Worm (Caenorhabditis elegans): Measurements from ENCODE around the gene sdz-5.
A peak's percentile ranks its signal among the peaks of the same experiment; 100 is the strongest.

Gene sdz-5

DNA sequence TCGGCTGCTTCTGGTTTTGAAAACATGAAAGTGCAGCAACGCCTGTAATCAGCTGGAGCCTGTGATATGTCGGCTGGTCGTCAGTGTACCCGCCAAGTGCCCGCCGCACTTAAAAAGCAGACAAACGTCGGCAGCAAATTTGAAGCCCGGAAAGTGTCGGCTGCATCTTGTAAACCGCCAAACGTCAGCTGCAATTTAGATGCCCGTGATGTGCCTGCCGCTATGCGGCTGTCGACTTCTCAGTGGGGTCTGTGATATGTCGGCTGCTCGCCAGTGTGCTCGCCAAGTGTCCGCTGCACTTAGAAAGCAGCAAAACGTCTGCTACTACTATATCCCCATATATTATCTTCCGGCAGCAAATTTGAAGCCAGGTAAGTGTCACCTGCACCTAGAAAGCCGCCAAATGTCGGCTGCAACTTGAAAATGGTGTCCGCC lies 21.4 kb upstream of the sdz-5 start:
- TF ChIP-seq him-1 (tag; optimal IDR thresholded peaks at IDR 0.05): no peak
- TF ChIP-seq W03F9.2 (tag; optimal IDR thresholded peaks at IDR 0.05): no peak
- TF ChIP-seq dao-5 (tag; optimal IDR thresholded peaks at IDR 0.05): no peak

ce11 chrII:2987854-2988350 lies 20.6 kb upstream of the sdz-5 start, which contains the start of gene lido-7:
TSS of gene lido-7 (plus strand) at chrII:2988300.
- no peak for TF ChIP-seq W03F9.2 (tag; optimal IDR thresholded peaks at IDR 0.05)
- peak; percentile 18 for TF ChIP-seq him-1 (tag; optimal IDR thresholded peaks at IDR 0.05)
- no peak for TF ChIP-seq dao-5 (tag; optimal IDR thresholded peaks at IDR 0.05)

ce11 chrII:2990089-2990488 lies 18.4 kb upstream of the sdz-5 start:
- TF ChIP-seq W03F9.2 (tag; optimal IDR thresholded peaks at IDR 0.05) (no peak), dao-5 (tag; optimal IDR thresholded peaks at IDR 0.05) (no peak), him-1 (tag; optimal IDR thresholded peaks at IDR 0.05) (no peak)

ce11 chrII:2991555-2992083 lies 16.9 kb upstream of the sdz-5 start, which contains the start of gene K08A2.2:
TSS of gene K08A2.2 (plus strand) at chrII:2991605.
- TF ChIP-seq him-1 (tag; optimal IDR thresholded peaks at IDR 0.05): no peak
- no peak for TF ChIP-seq dao-5 (tag; optimal IDR thresholded peaks at IDR 0.05)

DNA sequence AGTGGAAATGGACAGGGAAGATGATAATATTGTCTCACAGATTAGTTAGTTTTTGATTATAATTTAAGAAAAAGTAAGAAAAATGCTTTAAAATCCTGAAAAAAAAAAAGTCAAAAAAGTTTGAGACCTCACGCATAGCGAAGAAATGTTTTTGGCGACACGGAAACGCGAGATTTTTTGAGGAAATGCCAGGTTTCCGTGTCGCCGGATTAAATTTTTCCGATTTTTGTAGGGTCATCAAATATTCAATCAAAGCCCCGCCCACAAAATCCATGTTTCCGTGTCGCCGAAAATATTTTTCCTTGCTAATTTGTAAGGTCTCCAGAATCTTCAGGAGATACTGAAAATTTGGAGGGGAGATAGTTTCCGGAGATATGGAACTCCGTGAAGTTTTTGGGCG lies 16.2 kb upstream of the sdz-5 start:
- TF ChIP-seq W03F9.2 (tag; optimal IDR thresholded peaks at IDR 0.05): no peak
- no peak for TF ChIP-seq dao-5 (tag; optimal IDR thresholded peaks at IDR 0.05)
- no peak for TF ChIP-seq him-1 (tag; optimal IDR thresholded peaks at IDR 0.05)

- TF ChIP-seq W03F9.2 (tag; optimal IDR thresholded peaks at IDR 0.05) (no peak), him-1 (tag; optimal IDR thresholded peaks at IDR 0.05) (no peak), dao-5 (tag; optimal IDR thresholded peaks at IDR 0.05) (no peak)
Measured at ce11 chrII:2994590-2995392, 13.7 kb upstream of the sdz-5 start.

- TF ChIP-seq him-1 (tag; optimal IDR thresholded peaks at IDR 0.05) (no peak), dao-5 (tag; optimal IDR thresholded peaks at IDR 0.05) (no peak), W03F9.2 (tag; optimal IDR thresholded peaks at IDR 0.05) (no peak)
Measured at ce11 chrII:2996721-2997120, 11.8 kb upstream of the sdz-5 start, which contains the start of gene lido-8. TSS of gene lido-8 (plus strand) at chrII:2997021.

ce11 chrII:2997828-2998441 lies 10.6 kb upstream of the sdz-5 start:
- TF ChIP-seq W03F9.2 (tag; optimal IDR thresholded peaks at IDR 0.05) (no peak), him-1 (tag; optimal IDR thresholded peaks at IDR 0.05) (no peak), dao-5 (tag; optimal IDR thresholded peaks at IDR 0.05) (no peak)

DNA sequence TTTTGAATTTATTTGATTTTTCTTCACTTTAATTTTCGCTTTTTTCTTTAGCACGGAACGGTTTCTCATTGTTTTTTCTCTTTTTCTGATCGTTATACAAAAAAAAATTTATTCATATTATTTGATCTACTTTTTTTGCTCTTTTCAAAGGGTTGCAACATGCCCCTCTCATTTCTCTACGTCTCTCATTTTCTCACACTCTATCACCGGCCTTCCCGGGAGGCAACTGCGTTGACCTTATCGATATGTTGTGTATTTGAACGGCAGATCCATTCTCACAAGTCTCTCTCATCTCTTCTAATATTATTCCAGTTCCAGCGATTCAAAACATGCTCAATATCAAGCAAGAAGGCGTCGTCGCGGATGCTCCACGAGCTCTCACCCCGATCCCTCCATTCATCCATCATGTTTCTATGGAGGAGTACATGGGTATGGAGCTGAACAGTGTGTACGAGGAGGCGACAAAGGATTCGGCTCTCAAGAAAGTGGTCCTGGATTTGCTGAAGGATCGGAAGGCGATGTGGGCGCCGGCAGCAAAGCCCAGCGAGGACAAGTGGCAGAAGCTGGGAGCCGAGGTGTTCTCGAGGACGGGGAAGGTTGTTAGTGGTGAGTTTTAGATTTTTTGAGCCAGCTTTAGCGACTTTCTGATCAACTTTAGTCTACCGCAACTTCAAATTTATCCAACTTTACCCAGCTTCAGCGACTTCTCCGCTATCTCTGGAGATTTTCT lies 7.8 kb upstream of the sdz-5 start, which contains the start of gene lido-9:
lido-9 (plus strand) TSS at position 234 of the 730 bp plus-strand sequence.
- no peak for TF ChIP-seq dao-5 (tag; optimal IDR thresholded peaks at IDR 0.05)
- TF ChIP-seq him-1 (tag; optimal IDR thresholded peaks at IDR 0.05): no peak
- TF ChIP-seq W03F9.2 (tag; optimal IDR thresholded peaks at IDR 0.05): no peak

DNA sequence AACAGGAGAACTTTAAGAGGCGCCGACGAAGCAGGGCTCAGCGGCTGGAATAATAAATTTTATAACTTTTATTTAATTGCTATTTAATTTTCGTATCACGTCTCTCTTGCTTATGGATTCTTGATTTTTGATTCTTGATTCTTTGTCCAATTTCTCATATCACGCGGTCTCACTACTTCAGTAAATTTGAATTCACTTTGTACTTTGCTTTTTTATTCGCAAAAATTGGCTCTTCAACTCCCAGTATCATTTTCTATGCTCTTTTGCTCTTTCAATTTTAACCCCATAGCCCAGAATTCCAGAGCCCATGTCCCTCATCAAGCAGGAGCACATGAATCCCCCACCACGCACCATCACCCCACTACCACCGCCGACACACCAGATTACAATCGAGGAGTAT lies 6.3 kb upstream of the sdz-5 start, which contains the start of gene lido-10:
lido-10 (plus strand) TSS at position 301 of the 400 bp plus-strand sequence.
- no peak for TF ChIP-seq W03F9.2 (tag; optimal IDR thresholded peaks at IDR 0.05)
- no peak for TF ChIP-seq dao-5 (tag; optimal IDR thresholded peaks at IDR 0.05)
- TF ChIP-seq him-1 (tag; optimal IDR thresholded peaks at IDR 0.05): no peak

ce11 chrII:3003667-3004066 lies 4.8 kb upstream of the sdz-5 start, which contains the start of gene lido-11:
TSS of gene lido-11 (plus strand) at chrII:3003967.
- TF ChIP-seq him-1 (tag; optimal IDR thresholded peaks at IDR 0.05) (no peak), dao-5 (tag; optimal IDR thresholded peaks at IDR 0.05) (no peak), W03F9.2 (tag; optimal IDR thresholded peaks at IDR 0.05) (no peak)

DNA sequence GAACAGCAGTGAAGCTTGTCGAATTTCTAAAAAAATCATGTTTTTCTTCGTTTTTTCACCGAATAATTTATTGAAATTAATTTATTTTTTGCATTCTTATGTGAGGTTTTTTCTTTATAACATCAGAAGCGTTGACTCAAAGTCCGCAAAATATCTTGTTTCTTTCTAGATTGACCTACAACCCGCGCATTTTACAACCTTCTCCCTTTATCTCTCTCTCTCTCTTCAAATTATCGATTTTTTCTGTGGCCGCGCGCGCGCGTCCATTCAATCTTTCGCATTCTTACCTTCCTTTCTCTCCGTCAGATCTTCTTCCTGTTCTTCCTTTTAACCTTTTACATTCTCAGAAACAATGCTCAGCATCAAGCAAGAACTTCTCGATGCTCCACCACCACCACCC lies 3.0 kb upstream of the sdz-5 start, which contains the start of gene lido-12:
lido-12 (plus strand) TSS at position 301 of the 400 bp plus-strand sequence.
- TF ChIP-seq dao-5 (tag; optimal IDR thresholded peaks at IDR 0.05) (no peak), W03F9.2 (tag; optimal IDR thresholded peaks at IDR 0.05) (no peak)

ce11 chrII:3012133-3012532 lies 3.6 kb downstream of the sdz-5 start, which contains the start of gene C41H7.9:
TSS of gene C41H7.9 (minus strand) at chrII:3012233.
- TF ChIP-seq dao-5 (tag; optimal IDR thresholded peaks at IDR 0.05) (no peak), him-1 (tag; optimal IDR thresholded peaks at IDR 0.05) (no peak), W03F9.2 (tag; optimal IDR thresholded peaks at IDR 0.05) (no peak)

All from whole organism, L4/young adult.